Fruit fly (Drosophila melanogaster): Measurements from ENCODE around the gene ND-SGDH.

The ND-SGDH gene

dm6 chr3L:12111081-12111958 is 27.1 kb downstream of the ND-SGDH start (continued):
- TF ChIP-seq dsf (GFP tag; optimal IDR thresholded peaks at IDR 0.05; ENCODE audit: borderline replicate concordance) = peak; percentile 18
- TF ChIP-seq CrebA (GFP tag; optimal IDR thresholded peaks at IDR 0.05; ENCODE audit: borderline replicate concordance) = no peak
- peak; percentile 67 for TF ChIP-seq fru (GFP tag; optimal IDR thresholded peaks at IDR 0.05)
- no peak for TF ChIP-seq brk (GFP tag; optimal IDR thresholded peaks at IDR 0.05)
- TF ChIP-seq foxo (GFP tag; optimal IDR thresholded peaks at IDR 0.05) = peak in 1 of 2 experiments; percentile 76
- peak; percentile 75 for TF ChIP-seq Vsx2 (GFP tag; optimal IDR thresholded peaks at IDR 0.05; ENCODE audit: partially characterized antibody)
- TF ChIP-seq Myc (optimal IDR thresholded peaks at IDR 0.05) = no peak
- TF ChIP-seq sage (GFP tag; optimal IDR thresholded peaks at IDR 0.05) = no peak
- peak; percentile 41 for TF ChIP-seq ey (GFP tag; optimal IDR thresholded peaks at IDR 0.05)
- TF ChIP-seq Rel (GFP tag; optimal IDR thresholded peaks at IDR 0.05) = no peak
- peak; percentile 80 for TF ChIP-seq Rel (tag; optimal IDR thresholded peaks at IDR 0.05)

- TF ChIP-seq HLH106 (tag; optimal IDR thresholded peaks at IDR 0.05) = no peak
- TF ChIP-seq h (GFP tag; optimal IDR thresholded peaks at IDR 0.05) = no peak
- no peak for TF ChIP-seq jim (GFP tag; optimal IDR thresholded peaks at IDR 0.05)
- TF ChIP-seq lola (GFP tag; optimal IDR thresholded peaks at IDR 0.05) = no peak
Measured at dm6 chr3L:12109045-12109632, 29.2 kb downstream of the ND-SGDH start.

- TF ChIP-seq tai (GFP tag; optimal IDR thresholded peaks at IDR 0.05) (no peak), dsf (GFP tag; optimal IDR thresholded peaks at IDR 0.05; ENCODE audit: borderline replicate concordance) (no peak), CG32264 (GFP tag; optimal IDR thresholded peaks at IDR 0.05) (no peak), lola (GFP tag; optimal IDR thresholded peaks at IDR 0.05) (no peak), pan (optimal IDR thresholded peaks at IDR 0.05) (no peak), sv (GFP tag; optimal IDR thresholded peaks at IDR 0.05) (no peak), GATAd (GFP tag; optimal IDR thresholded peaks at IDR 0.05) (no peak), CrebA (GFP tag; optimal IDR thresholded peaks at IDR 0.05; ENCODE audit: borderline replicate concordance) (no peak), Rel (GFP tag; optimal IDR thresholded peaks at IDR 0.05) (no peak), Rel (tag; optimal IDR thresholded peaks at IDR 0.05) (no peak), Jra (GFP tag; optimal IDR thresholded peaks at IDR 0.05) (no peak), br (GFP tag; optimal IDR thresholded peaks at IDR 0.05) (no peak), Abd-B (GFP tag; optimal IDR thresholded peaks at IDR 0.05) (no peak), HLH106 (tag; optimal IDR thresholded peaks at IDR 0.05) (no peak), foxo (GFP tag; optimal IDR thresholded peaks at IDR 0.05) (no peak), usp (GFP tag; optimal IDR thresholded peaks at IDR 0.05) (no peak), Hr78 (GFP tag; optimal IDR thresholded peaks at IDR 0.05) (no peak), sage (GFP tag; optimal IDR thresholded peaks at IDR 0.05) (no peak), Dif (GFP tag; optimal IDR thresholded peaks at IDR 0.05; ENCODE audit: partially characterized antibody) (no peak), dl (GFP tag; optimal IDR thresholded peaks at IDR 0.05; ENCODE audit: insufficient read depth in 1 of 2, partially characterized antibody in 2 of 2) (no peak)
Measured at dm6 chr3L:12108515-12108914, 29.9 kb downstream of the ND-SGDH start.

dm6 chr3L:12107378-12107777 is 31.0 kb downstream of the ND-SGDH start:
- TF ChIP-seq foxo (GFP tag; optimal IDR thresholded peaks at IDR 0.05) = no peak
- no peak for TF ChIP-seq ey (GFP tag; optimal IDR thresholded peaks at IDR 0.05)
- no peak for TF ChIP-seq Dif (GFP tag; optimal IDR thresholded peaks at IDR 0.05; ENCODE audit: partially characterized antibody)
- no peak for TF ChIP-seq Hnf4 (GFP tag; optimal IDR thresholded peaks at IDR 0.05)
- TF ChIP-seq rgr (GFP tag; optimal IDR thresholded peaks at IDR 0.05) = no peak
- no peak for TF ChIP-seq CG32264 (GFP tag; optimal IDR thresholded peaks at IDR 0.05)
- no peak for TF ChIP-seq Vsx2 (GFP tag; optimal IDR thresholded peaks at IDR 0.05; ENCODE audit: partially characterized antibody)
- TF ChIP-seq dl (GFP tag; optimal IDR thresholded peaks at IDR 0.05; ENCODE audit: insufficient read depth in 1 of 2, partially characterized antibody in 2 of 2) = no peak
- TF ChIP-seq N (GFP tag; optimal IDR thresholded peaks at IDR 0.05) = no peak
- TF ChIP-seq Hr83 (GFP tag; optimal IDR thresholded peaks at IDR 0.05; ENCODE audit: poor library complexity, severe bottlenecking) = no peak
- TF ChIP-seq jim (GFP tag; optimal IDR thresholded peaks at IDR 0.05) = no peak
- no peak for TF ChIP-seq Jra (GFP tag; optimal IDR thresholded peaks at IDR 0.05)
- TF ChIP-seq psq (GFP tag; optimal IDR thresholded peaks at IDR 0.05) = no peak
- TF ChIP-seq brk (GFP tag; optimal IDR thresholded peaks at IDR 0.05) = no peak
- no peak for TF ChIP-seq h (GFP tag; optimal IDR thresholded peaks at IDR 0.05)
- no peak for TF ChIP-seq GATAd (GFP tag; optimal IDR thresholded peaks at IDR 0.05)
